Worm (Caenorhabditis elegans): ENCODE data around the gene srz-58.

DNA sequence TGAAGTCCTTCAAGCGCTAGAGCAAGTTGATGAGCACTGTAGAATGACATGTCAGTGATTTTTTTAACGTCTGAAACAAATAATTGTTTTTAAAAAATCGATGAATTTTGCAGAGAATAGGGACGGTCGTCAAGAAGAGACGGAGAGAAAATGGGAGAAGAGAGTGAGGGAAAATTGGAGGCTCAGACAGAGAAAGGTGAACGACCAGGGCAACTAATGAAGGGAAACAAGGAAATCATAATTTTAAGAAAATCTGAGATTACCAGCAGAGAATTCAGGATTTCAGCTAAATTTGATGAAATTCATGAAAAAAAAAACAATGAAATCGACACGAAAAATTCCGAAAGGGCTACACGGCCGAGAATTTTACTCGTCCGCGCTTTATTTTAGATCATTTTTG lies 2.9 kb upstream of the srz-58 start, which contains the start of gene F31E9.6:
- no peak for TF ChIP-seq attf-6 (GFP tag; IDR thresholded peaks at IDR 0.05)
- no peak for TF ChIP-seq dox-1 (GFP tag; IDR thresholded peaks at IDR 0.05)
- TF ChIP-seq unc-62 (GFP tag; optimal IDR thresholded peaks at IDR 0.05), result no peak
- no peak for TF ChIP-seq mel-28 (tag; optimal IDR thresholded peaks at IDR 0.05; ENCODE audit: borderline replicate concordance)

Measured in whole organism, young adult.